Worm (Caenorhabditis elegans) whole organism, L4 larva: ENCODE results near the gene R08C7.8.

Source experiments
- R02D3.7 ChIP-seq: fragments of 150-350 bp; sonication (generic microtip); optimal IDR thresholded peaks from 3 replicates; lab custom pipeline; 2014; ENCODE audit warnings: missing biosample characterization, missing genetic modification characterization
- T20F7.1 ChIP-seq: fragments of 200-800 bp; sonication (Bioruptor generic); optimal IDR thresholded peaks from 2 replicates; lab custom pipeline; 2018; ENCODE audit warnings: mild to moderate bottlenecking, missing genetic modification characterization, missing compliant biosample characterization
- ces-1 ChIP-seq: fragments of 150-350 bp; sonication (generic microtip); optimal IDR thresholded peaks from 4 replicates; lab custom pipeline; 2014; ENCODE audit warnings: missing biosample characterization, missing genetic modification reagents, missing genetic modification characterization
- dve-1 ChIP-seq: sonication (generic microtip); optimal IDR thresholded peaks from 2 replicates; lab custom pipeline; 2017; ENCODE audit warnings: antibody characterized with exemption, mild to moderate bottlenecking, missing genetic modification characterization, missing compliant biosample characterization; ENCODE audit not compliant: insufficient read depth
- gei-8 ChIP-seq: fragments of 200-800 bp; sonication (Bioruptor generic); optimal IDR thresholded peaks from 2 replicates; lab custom pipeline; 2018; ENCODE audit warnings: mild to moderate bottlenecking, missing genetic modification characterization, missing compliant biosample characterization
- mdl-1 ChIP-seq, 2 experiments: fragments of 150-350 bp in 1 of 2; sonication (generic microtip) in 1 of 2; optimal IDR thresholded peaks; 2 replicates each; lab custom pipeline; 2014 to 2017; ENCODE audit warnings: missing biosample characterization in 2 of 2, missing genetic modification characterization in 2 of 2
- set-16 ChIP-seq: fragments of 200-800 bp; sonication (Bioruptor generic); IDR thresholded peaks from 2 replicates; pipeline ENCODE4 v1.3.6; 2022; ENCODE audit warnings: missing genetic modification reagents, missing genetic modification characterization, missing compliant biosample characterization
- ztf-11 ChIP-seq: fragments of 150-350 bp; optimal IDR thresholded peaks from 2 replicates; lab custom pipeline; 2014; ENCODE audit warnings: missing biosample characterization, missing genetic modification characterization

DNA sequence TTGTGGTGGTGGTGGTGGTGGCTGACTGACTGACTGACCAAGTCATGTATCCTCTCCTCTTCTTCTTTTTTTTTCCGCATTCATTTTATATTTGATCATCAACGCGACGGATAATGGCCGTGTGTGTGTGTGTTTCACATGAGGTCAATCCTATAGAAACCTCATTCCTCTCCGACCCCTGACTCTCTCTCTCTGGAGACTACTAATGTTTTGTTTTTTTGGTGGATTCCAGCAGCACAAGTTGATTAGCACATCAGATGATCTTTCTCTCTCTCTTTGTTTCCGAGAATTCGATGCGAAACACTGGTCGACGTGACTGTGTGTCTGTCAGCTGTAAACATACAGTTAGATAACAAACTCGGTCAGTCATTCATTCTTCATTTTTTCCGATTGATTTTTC, 29.2 kb downstream of the R08C7.8 start, which contains the start of gene Y24D9A.7:
- TF ChIP-seq ces-1 (GFP tag; lab: Kevin White, UChicago) (no peak), mdl-1 (tag; optimal IDR thresholded peaks at IDR 0.05; lab: Kevin White, UChicago) (no peak), R02D3.7 (tag; lab: Kevin White, UChicago) (no peak), T20F7.1 (GFP tag; lab: Kevin White, UChicago) (no peak), ztf-11 (no peak), dve-1 (tag; lab: Kevin White, UChicago) (peak; percentile 54), gei-8 (GFP tag; lab: Kevin White, UChicago) (no peak), set-16 (GFP tag; lab: Robert Waterston, UW) (no peak)
